Fruit fly (Drosophila melanogaster) whole organism, embryonic: ENCODE measurements around the gene Gmppb.

Experiments
- Antp ChIP-seq: fragments of 200-800 bp; sonication (Bioruptor generic); optimal IDR thresholded peaks from 3 replicates; lab custom pipeline; 2016; ENCODE audit warnings: missing biosample characterization, missing genetic modification characterization
- Bdp1 ChIP-seq: fragments of 200-800 bp; sonication (Bioruptor generic); optimal IDR thresholded peaks from 3 replicates; lab custom pipeline; 2016; ENCODE audit warnings: missing biosample characterization, missing genetic modification characterization
- CG10366 ChIP-seq: fragments of 200-800 bp; sonication (Bioruptor generic); IDR thresholded peaks from 2 replicates; pipeline ENCODE4 v1.3.6; 2022; ENCODE audit warnings: missing biosample characterization, missing genetic modification characterization
- CG10431 ChIP-seq: fragments of 200-800 bp; sonication (Bioruptor generic); optimal IDR thresholded peaks from 3 replicates; lab custom pipeline; 2018; ENCODE audit warnings: missing biosample characterization, mild to moderate bottlenecking, missing genetic modification characterization
- CG10654 ChIP-seq: fragments of 200-800 bp; sonication (Bioruptor generic); optimal IDR thresholded peaks from 2 replicates; lab custom pipeline; 2016; ENCODE audit warnings: missing biosample characterization, missing genetic modification characterization
- CG11085 ChIP-seq: fragments of 200-800 bp; sonication (Bioruptor generic); IDR thresholded peaks from 2 replicates; pipeline ENCODE4 v1.3.6; 2022; ENCODE audit warnings: missing biosample characterization, missing genetic modification characterization
- CG12236 ChIP-seq: fragments of 200-800 bp; sonication (Bioruptor generic); optimal IDR thresholded peaks from 2 replicates; lab custom pipeline; 2016; ENCODE audit warnings: missing biosample characterization, missing genetic modification characterization
- CG14860 ChIP-seq: fragments of 200-800 bp; sonication (Bioruptor generic); IDR thresholded peaks from 3 replicates; pipeline ENCODE4 v1.3.6; 2022; ENCODE audit warnings: missing biosample characterization, missing genetic modification characterization; ENCODE audit not compliant: partially characterized antibody
- CG15073 ChIP-seq: fragments of 200-800 bp; sonication (Bioruptor generic); optimal IDR thresholded peaks from 2 replicates; lab custom pipeline; 2016; ENCODE audit warnings: missing biosample characterization, missing genetic modification characterization
- CG1603 ChIP-seq: fragments of 200-800 bp; sonication (Bioruptor generic); optimal IDR thresholded peaks from 2 replicates; lab custom pipeline; 2019; ENCODE audit warnings: missing biosample characterization, mild to moderate bottlenecking, missing genetic modification characterization, moderate library complexity
- CG1792 ChIP-seq: fragments of 200-800 bp; sonication (Bioruptor generic); optimal IDR thresholded peaks from 2 replicates; lab custom pipeline; 2016; ENCODE audit warnings: missing biosample characterization, missing genetic modification characterization
- CG18599 ChIP-seq: fragments of 200-800 bp; sonication (Bioruptor generic); optimal IDR thresholded peaks from 3 replicates; lab custom pipeline; 2017; ENCODE audit warnings: missing biosample characterization, missing genetic modification characterization, mild to moderate bottlenecking, moderate library complexity, missing genetic modification reagents
- CG2199 ChIP-seq: fragments of 200-800 bp; sonication (Bioruptor generic); IDR thresholded peaks from 3 replicates; pipeline ENCODE4 v1.3.6; 2022; ENCODE audit warnings: missing biosample characterization, missing genetic modification characterization
- CG3281 ChIP-seq: fragments of 200-800 bp; sonication (Bioruptor generic); optimal IDR thresholded peaks from 3 replicates; lab custom pipeline; 2017; ENCODE audit warnings: missing biosample characterization, mild to moderate bottlenecking, missing genetic modification characterization
- CG3726 ChIP-seq: fragments of 200-800 bp; sonication (Bioruptor generic); IDR thresholded peaks from 3 replicates; pipeline ENCODE4, ENCODE4 v1.3.6; 2022; ENCODE audit warnings: missing biosample characterization, missing genetic modification characterization
- CG4328 ChIP-seq: fragments of 200-800 bp; sonication (Bioruptor generic); optimal IDR thresholded peaks from 3 replicates; lab custom pipeline; 2017; ENCODE audit warnings: missing biosample characterization, missing genetic modification reagents, missing genetic modification characterization
- CG4360 ChIP-seq: fragments of 200-800 bp; sonication (Bioruptor generic); IDR thresholded peaks from 2 replicates; pipeline ENCODE4 v1.3.6; 2022; ENCODE audit warnings: missing biosample characterization, missing genetic modification characterization
- CG7786 ChIP-seq: fragments of 200-800 bp; sonication (Bioruptor generic); optimal IDR thresholded peaks from 2 replicates; lab custom pipeline; 2016; ENCODE audit warnings: missing biosample characterization, missing genetic modification characterization
- CG8290 ChIP-seq, 3 experiments: fragments of 200-800 bp; sonication (Bioruptor generic); optimal IDR thresholded peaks; 2 replicates each; lab custom pipeline; 2016 to 2019; ENCODE audit warnings: missing biosample characterization in 3 of 3, missing genetic modification characterization in 3 of 3, mild to moderate bottlenecking in 2 of 3, moderate library complexity in 1 of 3
- CG9437 ChIP-seq: fragments of 200-800 bp; sonication (Bioruptor generic); optimal IDR thresholded peaks from 2 replicates; lab custom pipeline; 2018; ENCODE audit warnings: missing biosample characterization, mild to moderate bottlenecking, missing genetic modification characterization
- D19A ChIP-seq: fragments of 200-800 bp; optimal IDR thresholded peaks from 3 replicates; lab custom pipeline; 2019; ENCODE audit warnings: missing biosample characterization, mild to moderate bottlenecking, missing genetic modification characterization, moderate library complexity
- D19B ChIP-seq: fragments of 200-800 bp; sonication (Bioruptor generic); optimal IDR thresholded peaks from 2 replicates; lab custom pipeline; 2017; ENCODE audit warnings: missing biosample characterization, mild to moderate bottlenecking, missing genetic modification characterization
- Dad ChIP-seq: fragments of 200-800 bp; sonication (Bioruptor generic); optimal IDR thresholded peaks from 3 replicates; lab custom pipeline; 2016; ENCODE audit warnings: missing biosample characterization, missing genetic modification characterization
- Dref ChIP-seq: fragments of 200-800 bp; sonication (Bioruptor generic); IDR thresholded peaks from 2 replicates; pipeline ENCODE4 v1.3.6; 2022; ENCODE audit warnings: missing biosample characterization, missing genetic modification characterization
- Drgx ChIP-seq: fragments of 200-800 bp; sonication (Bioruptor generic); IDR thresholded peaks from 2 replicates; pipeline ENCODE4 v1.3.6; 2022; ENCODE audit warnings: missing biosample characterization, missing genetic modification characterization
- GATAe ChIP-seq: fragments of 200-800 bp; sonication (Bioruptor generic); conservative IDR thresholded peaks from 2 replicates; pipeline ENCODE4 v1.3.6; 2022; ENCODE audit warnings: missing biosample characterization, missing genetic modification characterization
- Mrtf ChIP-seq: fragments of 200-800 bp; sonication (Bioruptor generic); IDR thresholded peaks from 3 replicates; pipeline ENCODE4 v1.3.6; 2022; ENCODE audit warnings: missing biosample characterization, missing genetic modification characterization
- NFAT ChIP-seq: fragments of 200-800 bp; sonication (Bioruptor generic); IDR thresholded peaks from 2 replicates; pipeline ENCODE4 v1.3.6; 2022; ENCODE audit warnings: missing biosample characterization, missing genetic modification characterization
- NK7.1 ChIP-seq: fragments of 200-800 bp; sonication (Bioruptor generic); optimal IDR thresholded peaks from 3 replicates; lab custom pipeline; 2016; ENCODE audit warnings: missing biosample characterization, missing genetic modification characterization
- TFAM ChIP-seq: fragments of 200-800 bp; sonication (Bioruptor generic); optimal IDR thresholded peaks from 2 replicates; lab custom pipeline; 2017; ENCODE audit warnings: missing biosample characterization, missing genetic modification characterization, inconsistent platforms
- al ChIP-seq: fragments of 200-800 bp; sonication (Bioruptor generic); IDR thresholded peaks from 2 replicates; pipeline ENCODE4 v1.3.6; 2022; ENCODE audit warnings: missing biosample characterization, missing genetic modification characterization
- bcd ChIP-seq: fragments of 200-800 bp; sonication (Bioruptor generic); optimal IDR thresholded peaks from 2 replicates; lab custom pipeline; 2017; ENCODE audit warnings: missing biosample characterization, mild to moderate bottlenecking, missing genetic modification characterization
- dati ChIP-seq: fragments of 200-800 bp; sonication (Bioruptor generic); IDR thresholded peaks from 2 replicates; pipeline ENCODE4 v1.3.6; 2022; ENCODE audit warnings: missing biosample characterization, missing genetic modification characterization
- ftz-f1 ChIP-seq: fragments of 200-800 bp; sonication (Bioruptor generic); optimal IDR thresholded peaks from 2 replicates; lab custom pipeline; 2016; ENCODE audit warnings: missing biosample characterization, missing genetic modification characterization
- fu2 ChIP-seq: fragments of 200-800 bp; sonication (Bioruptor generic); optimal IDR thresholded peaks from 2 replicates; lab custom pipeline; 2016; ENCODE audit warnings: missing biosample characterization, missing genetic modification characterization
- gcm2 ChIP-seq: fragments of 200-800 bp; sonication (Bioruptor generic); optimal IDR thresholded peaks from 2 replicates; lab custom pipeline; 2016; ENCODE audit warnings: missing biosample characterization, missing genetic modification characterization
- gro ChIP-seq: fragments of 200-800 bp; sonication (Bioruptor generic); optimal IDR thresholded peaks from 2 replicates; lab custom pipeline; 2016; ENCODE audit warnings: missing biosample characterization, missing genetic modification characterization
- klu ChIP-seq: fragments of 200-800 bp; sonication (Bioruptor generic); IDR thresholded peaks from 2 replicates; pipeline ENCODE4 v1.3.6; 2022; ENCODE audit warnings: missing biosample characterization, missing genetic modification characterization
- oc ChIP-seq: fragments of 200-800 bp; sonication (Bioruptor generic); optimal IDR thresholded peaks from 2 replicates; lab custom pipeline; 2018; ENCODE audit warnings: missing biosample characterization, mild to moderate bottlenecking, missing genetic modification characterization, moderate library complexity
- odd ChIP-seq: fragments of 200-800 bp; sonication (Bioruptor generic); optimal IDR thresholded peaks from 2 replicates; lab custom pipeline; 2017; ENCODE audit warnings: missing biosample characterization, mild to moderate bottlenecking, missing genetic modification characterization
- p53 ChIP-seq: fragments of 200-800 bp; sonication (Bioruptor generic); optimal IDR thresholded peaks from 2 replicates; lab custom pipeline; 2016; ENCODE audit warnings: missing biosample characterization, missing genetic modification characterization
- ranshi ChIP-seq: fragments of 200-800 bp; sonication (Bioruptor generic); IDR thresholded peaks from 2 replicates; pipeline ENCODE4 v1.3.6; 2022; ENCODE audit warnings: missing biosample characterization, missing genetic modification characterization
- sc ChIP-seq, 3 experiments: fragments of >200 bp in 2 of 3; fragments of 200-800 bp in 1 of 3; sonication (Bioruptor generic) in 1 of 3; optimal IDR thresholded peaks; 2 replicates in 2 of 3; 3 replicates in 1 of 3; lab custom pipeline; 2017; ENCODE audit warnings: mild to moderate bottlenecking in 1 of 3, missing biosample characterization in 1 of 3, missing genetic modification characterization in 1 of 3, missing genetic modification reagents in 1 of 3
- seq ChIP-seq: fragments of 200-800 bp; sonication (Bioruptor generic); IDR thresholded peaks from 2 replicates; pipeline ENCODE4 v1.3.6; 2022; ENCODE audit warnings: missing biosample characterization, missing genetic modification characterization
- sna ChIP-seq: fragments of 200-800 bp; sonication (Bioruptor generic); IDR thresholded peaks from 2 replicates; pipeline ENCODE4 v1.3.6; 2022; ENCODE audit warnings: missing biosample characterization, missing genetic modification characterization; ENCODE audit not compliant: partially characterized antibody
- so ChIP-seq: fragments of 200-800 bp; sonication (Bioruptor generic); IDR thresholded peaks from 3 replicates; pipeline ENCODE4 v1.3.6; 2022; ENCODE audit warnings: missing biosample characterization, missing genetic modification characterization
- sob ChIP-seq: fragments of 200-800 bp; sonication (Bioruptor generic); IDR thresholded peaks from 2 replicates; pipeline ENCODE4 v1.3.6; 2022; ENCODE audit warnings: missing biosample characterization, missing genetic modification characterization
- sqz ChIP-seq: fragments of 200-800 bp; sonication (Bioruptor generic); optimal IDR thresholded peaks from 3 replicates; lab custom pipeline; 2018; ENCODE audit warnings: missing biosample characterization, mild to moderate bottlenecking, missing genetic modification characterization
- tio ChIP-seq: fragments of 200-800 bp; sonication (Bioruptor generic); optimal IDR thresholded peaks from 2 replicates; lab custom pipeline; 2017; ENCODE audit warnings: missing biosample characterization, missing genetic modification characterization, inconsistent platforms
- trh ChIP-seq: fragments of 200-800 bp; sonication (Bioruptor generic); optimal IDR thresholded peaks from 2 replicates; lab custom pipeline; 2016; ENCODE audit warnings: missing biosample characterization, missing genetic modification characterization
- ttk ChIP-seq: fragments of 200-800 bp; sonication (Bioruptor generic); IDR thresholded peaks from 2 replicates; pipeline ENCODE4 v2.1.2; 2022; ENCODE audit warnings: missing biosample characterization, missing genetic modification characterization
- zen2 ChIP-seq: fragments of 200-800 bp; sonication (Bioruptor generic); IDR thresholded peaks from 3 replicates; pipeline ENCODE4 v1.3.6; 2022; ENCODE audit warnings: missing biosample characterization, missing genetic modification characterization; ENCODE audit not compliant: partially characterized antibody

The Gmppb gene

dm6 chr3R:4821098-4821605 is 9.9 kb downstream of the Gmppb start, which contains the start of gene CG14657 (continued):
- TF ChIP-seq CG10366 (GFP tag; lab: Robert Waterston, UW): no peak
- TF ChIP-seq odd (GFP tag; lab: Kevin White, UChicago): no peak
- TF ChIP-seq sna: peak; percentile 98
- TF ChIP-seq D19A (tag; lab: Kevin White, UChicago): no peak
- no peak for TF ChIP-seq p53
- no peak for TF ChIP-seq CG1792 (GFP tag; lab: Kevin White, UChicago)
- no peak for TF ChIP-seq CG3726 (GFP tag; lab: Robert Waterston, UW)
- TF ChIP-seq CG18599 (GFP tag; lab: Kevin White, UChicago): no peak
- TF ChIP-seq GATAe (GFP tag; lab: Robert Waterston, UW): no peak
- no peak for TF ChIP-seq CG10654 (GFP tag; lab: Kevin White, UChicago)
- TF ChIP-seq trh (GFP tag; lab: Kevin White, UChicago): no peak
- no peak for TF ChIP-seq CG4328
- no peak for TF ChIP-seq klu (GFP tag; lab: Robert Waterston, UW)
- no peak for TF ChIP-seq CG8290 (GFP tag; optimal IDR thresholded peaks at IDR 0.05; lab: Kevin White, UChicago)
- peak in 1 of 2 experiments; percentile 40 for TF ChIP-seq CG8290 (tag; optimal IDR thresholded peaks at IDR 0.05; lab: Kevin White, UChicago)
- TF ChIP-seq al (GFP tag; lab: Robert Waterston, UW): no peak
- TF ChIP-seq tio (GFP tag; lab: Kevin White, UChicago): no peak
- TF ChIP-seq Drgx (GFP tag; lab: Robert Waterston, UW): no peak
- no peak for TF ChIP-seq CG2199 (GFP tag; lab: Robert Waterston, UW)
- no peak for TF ChIP-seq dati (GFP tag; lab: Robert Waterston, UW)
- no peak for TF ChIP-seq ranshi (GFP tag; lab: Robert Waterston, UW)
- TF ChIP-seq D19B: no peak
- no peak for TF ChIP-seq NK7.1
- TF ChIP-seq TFAM (GFP tag; lab: Kevin White, UChicago): no peak
- TF ChIP-seq CG3281 (GFP tag; lab: Kevin White, UChicago): peak; percentile 31
- TF ChIP-seq seq: no peak
- no peak for TF ChIP-seq CG15073 (GFP tag; lab: Kevin White, UChicago)
- peak; percentile 32 for TF ChIP-seq gro (GFP tag; lab: Kevin White, UChicago)
- TF ChIP-seq Antp: no peak
- peak; percentile 38 for TF ChIP-seq CG1603 (tag; lab: Kevin White, UChicago)
- TF ChIP-seq Dref: peak; percentile 96
- TF ChIP-seq so (GFP tag; lab: Robert Waterston, UW): no peak
- no peak for TF ChIP-seq CG11085 (GFP tag; lab: Robert Waterston, UW)
- no peak for TF ChIP-seq fu2 (GFP tag; lab: Kevin White, UChicago)
- no peak for TF ChIP-seq bcd (GFP tag; lab: Kevin White, UChicago)
- no peak for TF ChIP-seq sqz (GFP tag; lab: Kevin White, UChicago)
- TF ChIP-seq zen2: peak; percentile 82; the same call in 2 of the 3 replicates
- no peak for TF ChIP-seq oc (tag; lab: Kevin White, UChicago)
- TF ChIP-seq sob (GFP tag; lab: Robert Waterston, UW): no peak
- TF ChIP-seq Bdp1 (GFP tag; lab: Kevin White, UChicago): no peak
- TF ChIP-seq CG9437: no peak
- TF ChIP-seq CG7786: no peak
- no peak for TF ChIP-seq NFAT
- TF ChIP-seq ttk (GFP tag; lab: Robert Waterston, UW): no peak
- no peak for TF ChIP-seq CG12236 (GFP tag; lab: Kevin White, UChicago)
- no peak for TF ChIP-seq gcm2 (GFP tag; lab: Kevin White, UChicago)
- TF ChIP-seq CG14860: peak; percentile 89
- no peak for TF ChIP-seq Dad (GFP tag; lab: Kevin White, UChicago)
- no peak for TF ChIP-seq CG4360 (GFP tag; lab: Robert Waterston, UW)
- no peak for TF ChIP-seq sc (optimal IDR thresholded peaks at IDR 0.05; lab: Kevin White, UChicago)
- TF ChIP-seq sc (GFP tag; optimal IDR thresholded peaks at IDR 0.05; lab: Kevin White, UChicago): no peak
- TF ChIP-seq ftz-f1 (GFP tag; lab: Kevin White, UChicago): no peak
- TF ChIP-seq Mrtf (GFP tag; lab: Robert Waterston, UW): no peak
- peak; percentile 64 for TF ChIP-seq CG10431 (GFP tag; lab: Kevin White, UChicago)
